Worm (Caenorhabditis elegans) whole organism, L4 larva: ENCODE results near the gene Y105C5A.8.
"Not testable (repeated sequence)": the region's sequence is repeated elsewhere in the genome, so short reads cannot be mapped to it uniquely, and the experiment has no call there.

Source experiments
- D1046.2 ChIP-seq: fragments of 200-800 bp; sonication (Bioruptor generic); IDR thresholded peaks from 2 replicates; pipeline ENCODE4 v1.3.6; 2022; ENCODE audit warnings: missing genetic modification characterization, missing compliant biosample characterization
- Y105C5A.15 ChIP-seq: fragments of 200-800 bp; sonication (Bioruptor generic); IDR thresholded peaks from 2 replicates; pipeline ENCODE4 v1.3.6; 2022; ENCODE audit warnings: missing genetic modification characterization, missing compliant biosample characterization
- Y48G9A.11 ChIP-seq: fragments of 200-800 bp; sonication (Bioruptor generic); IDR thresholded peaks from 2 replicates; pipeline ENCODE4 v1.3.6; 2022; ENCODE audit warnings: missing genetic modification reagents, missing genetic modification characterization, missing compliant biosample characterization
- ZK546.5 ChIP-seq, 2 experiments: sonication (generic microtip); optimal IDR thresholded peaks; 2 replicates each; lab custom pipeline; 2017; ENCODE audit warnings: missing biosample characterization in 2 of 2, missing genetic modification characterization in 2 of 2
- aha-1 ChIP-seq: fragments of 150-350 bp; peaks from one replicate; lab custom pipeline; 2014; ENCODE audit warnings: missing biosample characterization, missing genetic modification characterization
- aly-2 ChIP-seq: sonication (generic microtip); optimal IDR thresholded peaks from 2 replicates; lab custom pipeline; 2018; ENCODE audit warnings: missing biosample characterization, missing genetic modification characterization
- daf-16 ChIP-seq, 3 experiments: sonication (generic microtip); optimal IDR thresholded peaks; 2 replicates each; lab custom pipeline; 2016 to 2017; ENCODE audit warnings: missing genetic modification characterization in 3 of 3, missing genetic modification reagents in 3 of 3, mild to moderate bottlenecking in 2 of 3, missing compliant biosample characterization in 2 of 3, missing biosample characterization in 1 of 3, moderate library complexity in 1 of 3
- egl-43 ChIP-seq: fragments of 200-800 bp; sonication (Bioruptor generic); IDR thresholded peaks from 2 replicates; pipeline ENCODE4 v1.3.6; 2022; ENCODE audit warnings: missing genetic modification reagents, missing genetic modification characterization, missing compliant biosample characterization
- hlh-11 ChIP-seq: fragments of 200-800 bp; sonication (Bioruptor generic); optimal IDR thresholded peaks from 2 replicates; lab custom pipeline; 2018; ENCODE audit warnings: mild to moderate bottlenecking, missing genetic modification characterization, missing compliant biosample characterization
- lin-38 ChIP-seq: fragments of 200-800 bp; sonication (Bioruptor generic); IDR thresholded peaks from 2 replicates; pipeline ENCODE4 v1.3.6; 2022; ENCODE audit warnings: missing genetic modification reagents, missing genetic modification characterization, missing compliant biosample characterization
- madf-5 ChIP-seq, 2 experiments: fragments of 200-800 bp; sonication (Bioruptor generic); IDR thresholded peaks; 2 replicates each; pipeline ENCODE4 v1.3.6; 2022; ENCODE audit warnings: missing compliant biosample characterization in 2 of 2, missing genetic modification characterization in 2 of 2
- mdl-1 ChIP-seq, 2 experiments: fragments of 150-350 bp in 1 of 2; sonication (generic microtip) in 1 of 2; optimal IDR thresholded peaks; 2 replicates each; lab custom pipeline; 2014 to 2017; ENCODE audit warnings: missing biosample characterization in 2 of 2, missing genetic modification characterization in 2 of 2
- nhr-10 ChIP-seq: fragments of 150-350 bp; optimal IDR thresholded peaks from 2 replicates; lab custom pipeline; 2014; ENCODE audit warnings: missing biosample characterization, missing genetic modification characterization
- nhr-28 ChIP-seq: fragments of 150-350 bp; optimal IDR thresholded peaks from 2 replicates; lab custom pipeline; 2014; ENCODE audit warnings: missing biosample characterization, missing genetic modification characterization
- nhr-76 ChIP-seq: fragments of 150-350 bp; optimal IDR thresholded peaks from 2 replicates; lab custom pipeline; 2014; ENCODE audit warnings: missing biosample characterization, missing genetic modification characterization
- pha-4 ChIP-seq, 2 experiments: fragments of 150-350 bp in 1 of 2; fragments of 200-800 bp in 1 of 2; sonication (Bioruptor generic) in 1 of 2; IDR thresholded peaks in 1 of 2; optimal IDR thresholded peaks in 1 of 2; 2 replicates each; pipeline versions ENCODE4 v1.3.6 to Lab custom; 2014 to 2022; ENCODE audit warnings: missing genetic modification characterization in 2 of 2, missing genetic modification reagents in 2 of 2, missing biosample characterization in 1 of 2, missing compliant biosample characterization in 1 of 2
- pqm-1 ChIP-seq: sonication (generic microtip); optimal IDR thresholded peaks from 2 replicates; lab custom pipeline; 2017; ENCODE audit warnings: missing biosample characterization, missing genetic modification characterization
- rbr-2 ChIP-seq: sonication (generic microtip); optimal IDR thresholded peaks from 2 replicates; lab custom pipeline; 2016; ENCODE audit warnings: missing genotype, missing genetic modification characterization, missing compliant biosample characterization
- snpc-1.2 ChIP-seq: fragments of 200-800 bp; sonication (Bioruptor generic); IDR thresholded peaks from 2 replicates; pipeline ENCODE4 v1.3.6; 2022; ENCODE audit warnings: missing genetic modification reagents, missing genetic modification characterization, missing compliant biosample characterization
- snpc-4 ChIP-seq: fragments of 150-350 bp; optimal IDR thresholded peaks from 2 replicates; lab custom pipeline; 2014; ENCODE audit warnings: missing biosample characterization, missing genetic modification characterization
- unc-62 ChIP-seq, 3 experiments: fragments of 150-350 bp in 1 of 3; sonication (generic microtip); optimal IDR thresholded peaks in 2 of 3; peaks in 1 of 3; 1 replicate in 1 of 3; 2 replicates in 2 of 3; lab custom pipeline; 2014 to 2017; ENCODE audit warnings: missing biosample characterization in 3 of 3, missing genetic modification characterization in 3 of 3, missing genetic modification reagents in 3 of 3, missing genotype in 1 of 3
- vab-7 ChIP-seq: fragments of 200-800 bp; sonication (Bioruptor generic); IDR thresholded peaks from 2 replicates; pipeline ENCODE4 v1.3.6; 2022; ENCODE audit warnings: missing genetic modification reagents, missing genetic modification characterization, missing compliant biosample characterization
- zag-1 ChIP-seq: fragments of 150-350 bp; optimal IDR thresholded peaks from 2 replicates; lab custom pipeline; 2014; ENCODE audit warnings: missing biosample characterization, missing genetic modification characterization
- zfp-2 ChIP-seq: sonication (generic microtip); optimal IDR thresholded peaks from 2 replicates; lab custom pipeline; 2016; ENCODE audit warnings: mild to moderate bottlenecking, missing genetic modification characterization, missing compliant biosample characterization
- zip-11 ChIP-seq: fragments of 200-800 bp; sonication (Bioruptor generic); IDR thresholded peaks from 2 replicates; pipeline ENCODE4 v1.3.6; 2022; ENCODE audit warnings: missing genetic modification characterization, missing compliant biosample characterization

Gene Y105C5A.8

DNA sequence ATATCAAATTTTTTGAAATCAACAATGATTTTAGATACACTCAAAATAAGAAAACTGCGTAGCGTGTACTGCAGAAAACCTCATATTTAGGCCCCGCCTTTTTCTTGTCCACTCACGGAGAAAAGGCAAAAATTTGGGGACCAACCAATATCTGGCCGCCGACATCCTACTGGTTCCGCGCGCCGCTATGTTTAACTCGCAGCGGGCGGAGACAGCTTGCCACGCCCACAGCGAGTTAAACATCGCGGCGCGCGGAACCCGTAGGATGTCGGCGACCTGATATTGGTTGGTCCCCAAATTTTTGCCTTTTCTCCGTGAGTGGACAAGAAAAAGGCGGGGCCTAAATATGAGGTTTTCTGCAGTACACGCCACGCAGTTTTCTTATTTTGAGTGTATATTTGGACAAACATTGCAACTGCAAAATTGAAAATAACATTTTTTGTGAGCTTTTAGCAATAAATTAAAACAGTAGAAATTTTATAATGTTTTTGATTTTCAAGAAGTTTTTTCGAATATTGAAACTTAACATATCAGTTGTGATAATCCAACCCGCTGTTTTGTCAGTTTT lies 6.9 kb downstream of the Y105C5A.8 start:
- peak; percentile 95 for TF ChIP-seq snpc-1.2 (GFP tag; lab: Robert Waterston, UW)

ce11 chrIV:15606396-15606795 lies 10.5 kb downstream of the Y105C5A.8 start:
- no peak for TF ChIP-seq Y48G9A.11
- TF ChIP-seq ZK546.5 (tag; optimal IDR thresholded peaks at IDR 0.05; lab: Kevin White, UChicago): no peak
- TF ChIP-seq snpc-1.2 (GFP tag; lab: Robert Waterston, UW): peak; percentile 70; the same call in 1 of the 2 replicates
- no peak for TF ChIP-seq mdl-1 (tag; optimal IDR thresholded peaks at IDR 0.05; lab: Kevin White, UChicago)

- TF ChIP-seq snpc-4 (peak; percentile 74), daf-16 (GFP tag; optimal IDR thresholded peaks at IDR 0.05; lab: Kevin White, UChicago) (peak in 1 of 2 experiments; percentile 22), daf-16 (tag; optimal IDR thresholded peaks at IDR 0.05; lab: Kevin White, UChicago) (no peak), snpc-1.2 (GFP tag; lab: Robert Waterston, UW) (peak; percentile 98), rbr-2 (no peak), pha-4 (GFP tag; IDR thresholded peaks at IDR 0.05; lab: Robert Waterston, UW) (peak; percentile 44; the same call in 1 of the 2 replicates), pha-4 (tag; optimal IDR thresholded peaks at IDR 0.05; lab: Kevin White, UChicago) (no peak), lin-38 (peak; percentile 43)
These were observed 12.7 kb downstream of the Y105C5A.8 start for ce11 chrIV:15604194-15604593.

- TF ChIP-seq zag-1; hlh-11 (tag; lab: Kevin White, UChicago); D1046.2: not testable (repeated sequence)
- TF ChIP-seq, all 104 proteins: peak for 0; not testable (repeated sequence) for 104
These were observed 21.8 kb downstream of the Y105C5A.8 start, which contains the start of the genes pqn-78 and pqn-79 for ce11 chrIV:15594935-15595620. Gene pqn-78, minus strand, starts transcription at chrIV:15595035. Gene pqn-79, plus strand, starts transcription at chrIV:15595570.

ce11 chrIV:15593078-15593477 lies 23.8 kb downstream of the Y105C5A.8 start:
- TF ChIP-seq nhr-28 (peak; percentile 55), pqm-1 (tag; lab: Kevin White, UChicago) (peak; percentile 51), egl-43 (GFP tag; lab: Robert Waterston, UW) (no peak), daf-16 (GFP tag; optimal IDR thresholded peaks at IDR 0.05; lab: Kevin White, UChicago) (no peak), daf-16 (tag; optimal IDR thresholded peaks at IDR 0.05; lab: Kevin White, UChicago) (peak; percentile 50), vab-7 (no peak)

ce11 chrIV:15591975-15592374 lies 24.9 kb downstream of the Y105C5A.8 start:
- TF ChIP-seq Y105C5A.15 (GFP tag; lab: Robert Waterston, UW) (no peak), aha-1 (peak; percentile 62), zip-11 (no peak), unc-62 (GFP tag; optimal IDR thresholded peaks at IDR 0.05 in 1 of 2; lab: Kevin White, UChicago) (peak in 1 of 2 experiments; percentile 83), unc-62 (tag; optimal IDR thresholded peaks at IDR 0.05; lab: Kevin White, UChicago) (no peak), madf-5 (GFP tag; IDR thresholded peaks at IDR 0.05; lab: Robert Waterston, UW) (no peak), nhr-76 (no peak), D1046.2 (no peak)
- TF ChIP-seq, all 104 proteins: peak for 2

ce11 chrIV:15590397-15590796 lies 26.5 kb downstream of the Y105C5A.8 start, which contains the start of gene abu-5:
Gene abu-5, plus strand, starts transcription at chrIV:15590697.
- TF ChIP-seq daf-16 (GFP tag; optimal IDR thresholded peaks at IDR 0.05; lab: Kevin White, UChicago): not testable (repeated sequence)
- TF ChIP-seq daf-16 (tag; optimal IDR thresholded peaks at IDR 0.05; lab: Kevin White, UChicago): peak; percentile 17

ce11 chrIV:15588879-15589278 lies 28.0 kb downstream of the Y105C5A.8 start:
- TF ChIP-seq zfp-2 (no peak), hlh-11 (tag; lab: Kevin White, UChicago) (no peak), nhr-10 (tag; lab: Kevin White, UChicago) (no peak), aha-1 (peak; percentile 93), egl-43 (GFP tag; lab: Robert Waterston, UW) (no peak), aly-2 (tag; lab: Kevin White, UChicago) (no peak)
